Fruit fly (Drosophila melanogaster): ENCODE results near the gene CG42238.

CG42238 gene

DNA sequence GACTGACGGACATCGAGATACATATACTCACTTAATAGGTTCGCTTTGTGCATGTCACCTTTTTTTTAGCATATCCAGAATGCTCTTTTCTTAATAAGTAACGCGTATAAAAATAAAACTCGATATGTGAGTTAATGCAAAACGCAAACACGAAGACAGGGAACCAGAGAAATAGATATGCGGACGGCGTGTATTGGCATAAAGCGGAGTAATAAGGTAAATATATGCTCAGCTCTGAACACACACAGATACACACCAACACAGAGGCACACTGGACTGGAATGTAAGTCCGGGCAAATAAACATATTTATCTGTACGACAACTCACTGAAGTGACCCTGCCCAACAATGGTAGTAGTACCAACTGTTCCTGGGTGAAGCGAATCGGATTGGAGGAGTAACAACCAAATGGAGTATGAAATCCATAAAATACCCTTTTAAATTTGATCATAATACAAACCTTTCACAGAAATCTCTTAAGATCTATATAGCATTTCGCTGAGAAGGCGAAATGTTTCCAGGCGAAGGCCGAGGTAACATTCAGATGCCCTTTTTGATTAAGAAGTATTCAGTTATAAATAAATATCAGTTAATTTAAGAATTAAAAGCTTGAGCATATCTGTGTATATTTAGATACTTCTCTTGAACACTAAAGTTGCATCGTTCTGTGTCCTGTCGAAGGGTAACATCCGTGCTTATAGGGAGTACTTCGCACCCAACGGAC is 116.5 kb downstream of the CG42238 start (continued):
- TF ChIP-seq CG5953 (GFP tag; IDR thresholded peaks at IDR 0.05), result 0 out of 2 replicates have a peak, but pooled peaks have one; percentile 12
- peak; percentile 28 for TF ChIP-seq wek (GFP tag; optimal IDR thresholded peaks at IDR 0.05)
- TF ChIP-seq CG1024 (GFP tag; IDR thresholded peaks at IDR 0.05), result no peak
- TF ChIP-seq p53 (GFP tag; optimal IDR thresholded peaks at IDR 0.05), result no peak
- no peak for TF ChIP-seq her (GFP tag; optimal IDR thresholded peaks at IDR 0.05)
- peak; percentile 50 for TF ChIP-seq fd102C (GFP tag; optimal IDR thresholded peaks at IDR 0.05)
- TF ChIP-seq CG6791 (GFP tag; IDR thresholded peaks at IDR 0.05; ENCODE audit: partially characterized antibody), result no peak
- TF ChIP-seq chn (GFP tag; optimal IDR thresholded peaks at IDR 0.05), result no peak
- TF ChIP-seq Tbp (GFP tag; optimal IDR thresholded peaks at IDR 0.05), result no peak
- TF ChIP-seq pros (GFP tag; optimal IDR thresholded peaks at IDR 0.05), result no peak
- no peak for TF ChIP-seq CG12769 (tag; optimal IDR thresholded peaks at IDR 0.05)
- TF ChIP-seq z (GFP tag; IDR thresholded peaks at IDR 0.05), result 0 out of 3 replicates have a peak, but pooled peaks have one; percentile 33
- TF ChIP-seq sc (optimal IDR thresholded peaks at IDR 0.05), result no peak
- TF ChIP-seq sc (GFP tag; optimal IDR thresholded peaks at IDR 0.05), result peak; percentile 8
- TF ChIP-seq CG10543 (GFP tag; optimal IDR thresholded peaks at IDR 0.05), result no peak
- TF ChIP-seq so (GFP tag; IDR thresholded peaks at IDR 0.05), result no peak
- TF ChIP-seq Ets65A (GFP tag), result no peak
- TF ChIP-seq zf30C (GFP tag; optimal IDR thresholded peaks at IDR 0.05), result no peak

- no peak for TF ChIP-seq disco-r (GFP tag; optimal IDR thresholded peaks at IDR 0.05)
- no peak for TF ChIP-seq sim (GFP tag; IDR thresholded peaks at IDR 0.05)
- no peak for TF ChIP-seq fu2 (GFP tag; optimal IDR thresholded peaks at IDR 0.05)
- no peak for TF ChIP-seq insv (GFP tag; optimal IDR thresholded peaks at IDR 0.05)
- TF ChIP-seq CG8944 (GFP tag; optimal IDR thresholded peaks at IDR 0.05), result no peak
- no peak for TF ChIP-seq Aef1 (GFP tag; IDR thresholded peaks at IDR 0.05)
- no peak for TF ChIP-seq onecut (GFP tag; IDR thresholded peaks at IDR 0.05)
- no peak for TF ChIP-seq HmgZ (tag; optimal IDR thresholded peaks at IDR 0.05)
- TF ChIP-seq ttk (GFP tag; IDR thresholded peaks at IDR 0.05), result no peak
- TF ChIP-seq sens (GFP tag), result peak; percentile 60
- TF ChIP-seq sug (tag; optimal IDR thresholded peaks at IDR 0.05), result no peak
- TF ChIP-seq CG15696 (tag; optimal IDR thresholded peaks at IDR 0.05), result peak; percentile 38
- no peak for TF ChIP-seq zfh2 (GFP tag; optimal IDR thresholded peaks at IDR 0.05)
- no peak for TF ChIP-seq CG2120 (GFP tag; optimal IDR thresholded peaks at IDR 0.05)
- no peak for TF ChIP-seq Hr78 (GFP tag; optimal IDR thresholded peaks at IDR 0.05)
- TF ChIP-seq Oli (tag; optimal IDR thresholded peaks at IDR 0.05), result no peak
- TF ChIP-seq dmrt11E (tag; optimal IDR thresholded peaks at IDR 0.05), result peak; percentile 13
- TF ChIP-seq lola (GFP tag; optimal IDR thresholded peaks at IDR 0.05), result no peak
- TF ChIP-seq zfh1 (GFP tag; IDR thresholded peaks at IDR 0.05), result no peak
- no peak for TF ChIP-seq CTCF (GFP tag; optimal IDR thresholded peaks at IDR 0.05)
- TF ChIP-seq scrt (GFP tag; optimal IDR thresholded peaks at IDR 0.05), result no peak
- TF ChIP-seq CG3065 (GFP tag; optimal IDR thresholded peaks at IDR 0.05), result no peak
- no peak for TF ChIP-seq CG9609 (GFP tag; optimal IDR thresholded peaks at IDR 0.05)
- TF ChIP-seq Hmr (GFP tag; optimal IDR thresholded peaks at IDR 0.05), result no peak
- no peak for TF ChIP-seq Hey (tag; optimal IDR thresholded peaks at IDR 0.05)
- TF ChIP-seq Drgx (GFP tag; IDR thresholded peaks at IDR 0.05), result no peak
- TF ChIP-seq CG5245 (GFP tag; optimal IDR thresholded peaks at IDR 0.05), result no peak
- no peak for TF ChIP-seq Fer3 (tag; optimal IDR thresholded peaks at IDR 0.05)
- no peak for TF ChIP-seq CG13894 (tag; optimal IDR thresholded peaks at IDR 0.05)
- no peak for TF ChIP-seq CG10654 (GFP tag; optimal IDR thresholded peaks at IDR 0.05)
- TF ChIP-seq CG1603 (tag; optimal IDR thresholded peaks at IDR 0.05), result peak; percentile 22
- TF ChIP-seq CG33557 (GFP tag; optimal IDR thresholded peaks at IDR 0.05), result peak; percentile 3
- no peak for TF ChIP-seq trem (tag; optimal IDR thresholded peaks at IDR 0.05)
- no peak for TF ChIP-seq her (GFP tag; optimal IDR thresholded peaks at IDR 0.05)
Observed at dm6 chr2L:20934678-20935077, 117.3 kb downstream of the CG42238 start.
